Fruit fly (Drosophila melanogaster): ENCODE measurements around the gene CG14957.

Gene CG14957

dm6 chr3L:3222643-3223389 lies 35.5 kb downstream of the CG14957 start, which contains the start of the genes RpL28 and eIF1 (continued):
- TF ChIP-seq fu2 (GFP tag; optimal IDR thresholded peaks at IDR 0.05) (peak; percentile 81), Abd-B (GFP tag; optimal IDR thresholded peaks at IDR 0.05) (peak; percentile 73), Opbp (GFP tag; IDR thresholded peaks at IDR 0.05; ENCODE audit: partially characterized antibody) (peak; percentile 99), CG33213 (GFP tag; optimal IDR thresholded peaks at IDR 0.05) (peak; percentile 93), odd (GFP tag; optimal IDR thresholded peaks at IDR 0.05) (peak; percentile 95), CG31441 (GFP tag; IDR thresholded peaks at IDR 0.05) (peak; percentile 89), Jarid2 (GFP tag; optimal IDR thresholded peaks at IDR 0.05) (peak; percentile 78), fd102C (GFP tag; optimal IDR thresholded peaks at IDR 0.05) (peak; percentile 80), CG34376 (GFP tag; optimal IDR thresholded peaks at IDR 0.05) (peak; percentile 97), cg (GFP tag; optimal IDR thresholded peaks at IDR 0.05) (no peak), Sox102F (GFP tag; optimal IDR thresholded peaks at IDR 0.05) (no peak), ase (GFP tag; IDR thresholded peaks at IDR 0.05) (peak; percentile 87), CG12071 (GFP tag; optimal IDR thresholded peaks at IDR 0.05) (peak; percentile 92), nau (GFP tag; optimal IDR thresholded peaks at IDR 0.05) (peak; percentile 89), jigr1 (GFP tag; IDR thresholded peaks at IDR 0.05) (peak; percentile 60; the same call in 1 of the 3 replicates), disco-r (GFP tag; optimal IDR thresholded peaks at IDR 0.05) (peak; percentile 91), eve (GFP tag; optimal IDR thresholded peaks at IDR 0.05) (no peak), Lpt (GFP tag; optimal IDR thresholded peaks at IDR 0.05) (no peak), CG11560 (tag; IDR thresholded peaks at IDR 0.05) (peak; percentile 71; the same call in 2 of the 3 replicates), stc (GFP tag; IDR thresholded peaks at IDR 0.05) (peak; percentile 79), nmo (GFP tag; optimal IDR thresholded peaks at IDR 0.05) (peak; percentile 90), Neu2 (GFP tag; optimal IDR thresholded peaks at IDR 0.05; ENCODE audit: borderline replicate concordance) (peak; percentile 22), ttk (GFP tag; IDR thresholded peaks at IDR 0.05) (peak; percentile 77), CG11456 (GFP tag; IDR thresholded peaks at IDR 0.05) (peak; percentile 95), Six4 (GFP tag; optimal IDR thresholded peaks at IDR 0.05) (peak; percentile 90), Hsf (GFP tag; optimal IDR thresholded peaks at IDR 0.05) (peak; percentile 94), crp (GFP tag; optimal IDR thresholded peaks at IDR 0.05) (peak in 1 of 2 experiments; percentile 64), gfzf (GFP tag; optimal IDR thresholded peaks at IDR 0.05) (peak; percentile 31), sug (tag; optimal IDR thresholded peaks at IDR 0.05) (peak; percentile 88), CG32532 (GFP tag; IDR thresholded peaks at IDR 0.05) (peak; percentile 81), CG10462 (GFP tag; optimal IDR thresholded peaks at IDR 0.05) (peak; percentile 78), ro (GFP tag; IDR thresholded peaks at IDR 0.05) (peak; percentile 57; the same call in 1 of the 2 replicates), vfl (GFP tag; optimal IDR thresholded peaks at IDR 0.05) (peak; percentile 88), stwl (tag; optimal IDR thresholded peaks at IDR 0.05) (peak; percentile 60), CG3163 (GFP tag; optimal IDR thresholded peaks at IDR 0.05) (peak; percentile 70), CG6654 (GFP tag; optimal IDR thresholded peaks at IDR 0.05) (peak; percentile 84), CG8478 (optimal IDR thresholded peaks at IDR 0.05) (no peak), Taf1 (GFP tag; IDR thresholded peaks at IDR 0.05) (peak; percentile 45; the same call in 1 of the 2 replicates), CG3838 (GFP tag; optimal IDR thresholded peaks at IDR 0.05) (peak; percentile 84), CG13894 (tag; optimal IDR thresholded peaks at IDR 0.05) (peak; percentile 84), CG31224 (GFP tag; IDR thresholded peaks at IDR 0.05) (peak; percentile 76), tll (GFP tag; optimal IDR thresholded peaks at IDR 0.05) (peak in 1 of 2 experiments; percentile 42), bigmax (GFP tag; optimal IDR thresholded peaks at IDR 0.05) (peak; percentile 74), aop (GFP tag; IDR thresholded peaks at IDR 0.05) (0 out of 2 replicates have a peak, but pooled peaks have one; percentile 41), CG7839 (tag; optimal IDR thresholded peaks at IDR 0.05) (peak; percentile 84), CG10543 (GFP tag; optimal IDR thresholded peaks at IDR 0.05) (peak; percentile 96), CG10654 (GFP tag; optimal IDR thresholded peaks at IDR 0.05) (peak; percentile 93), Rx (GFP tag; IDR thresholded peaks at IDR 0.05) (peak; percentile 94), Ets65A (GFP tag) (peak; percentile 99)

Data from whole organism, embryonic.